Fruit fly (Drosophila melanogaster) whole organism, prepupa: Measurements from ENCODE around the gene PIG-H.
A peak's percentile ranks its signal among the peaks of the same experiment; 100 is the strongest.

Experiments
- CG10631 ChIP-seq: fragments of 200-800 bp; sonication (Bioruptor generic); optimal IDR thresholded peaks from 2 replicates; lab custom pipeline; 2016; ENCODE audit warnings: missing biosample characterization, missing genetic modification characterization
- CG10669 ChIP-seq: fragments of 200-800 bp; sonication (Bioruptor generic); optimal IDR thresholded peaks from 3 replicates; lab custom pipeline; 2018; ENCODE audit warnings: missing biosample characterization, mild to moderate bottlenecking, missing genetic modification characterization, moderate library complexity
- CG11294 ChIP-seq: fragments of 200-800 bp; sonication (Bioruptor generic); IDR thresholded peaks from 2 replicates; pipeline ENCODE4 v1.3.6; 2022; ENCODE audit warnings: missing biosample characterization, missing genetic modification characterization
- CG11902 ChIP-seq: fragments of 200-800 bp; sonication (Bioruptor generic); optimal IDR thresholded peaks from 3 replicates; lab custom pipeline; 2016; ENCODE audit warnings: missing biosample characterization, missing genetic modification characterization
- CG15336 ChIP-seq: fragments of 200-800 bp; sonication (Bioruptor generic); IDR thresholded peaks from 2 replicates; pipeline ENCODE4 v1.3.6; 2022; ENCODE audit warnings: missing biosample characterization, missing genetic modification characterization
- CG16779 ChIP-seq: fragments of 200-800 bp; sonication (Bioruptor generic); optimal IDR thresholded peaks from 3 replicates; lab custom pipeline; 2017; ENCODE audit warnings: missing biosample characterization, mild to moderate bottlenecking, missing genetic modification characterization
- CG3032 ChIP-seq: fragments of 200-800 bp; optimal IDR thresholded peaks from 2 replicates; lab custom pipeline; 2019; ENCODE audit warnings: missing biosample characterization, mild to moderate bottlenecking, missing genetic modification characterization, moderate library complexity
- CG31627 ChIP-seq: fragments of 200-800 bp; sonication (Bioruptor generic); optimal IDR thresholded peaks from 3 replicates; lab custom pipeline; 2016; ENCODE audit warnings: missing biosample characterization, missing genetic modification characterization
- CG32006 ChIP-seq: fragments of 200-800 bp; sonication (Bioruptor generic); optimal IDR thresholded peaks from 3 replicates; lab custom pipeline; 2017; ENCODE audit warnings: missing biosample characterization, mild to moderate bottlenecking, missing genetic modification characterization
- CG34406 ChIP-seq: fragments of 200-800 bp; sonication (Bioruptor generic); optimal IDR thresholded peaks from 3 replicates; lab custom pipeline; 2016; ENCODE audit warnings: missing biosample characterization, missing genetic modification characterization
- CG3919 ChIP-seq: fragments of 200-800 bp; sonication (Bioruptor generic); optimal IDR thresholded peaks from 3 replicates; lab custom pipeline; 2016; ENCODE audit warnings: missing biosample characterization, missing genetic modification characterization
- CG4318 ChIP-seq: fragments of 200-800 bp; sonication (Bioruptor generic); optimal IDR thresholded peaks from 3 replicates; lab custom pipeline; 2017; ENCODE audit warnings: missing biosample characterization, mild to moderate bottlenecking, missing genetic modification characterization
- CG6792 ChIP-seq: fragments of 200-800 bp; sonication (Bioruptor generic); optimal IDR thresholded peaks from 3 replicates; lab custom pipeline; 2016; ENCODE audit warnings: missing biosample characterization, missing genetic modification characterization
- CG6808 ChIP-seq: fragments of 200-800 bp; sonication (Bioruptor generic); optimal IDR thresholded peaks from 3 replicates; lab custom pipeline; 2017; ENCODE audit warnings: missing biosample characterization, missing genetic modification characterization, mild to moderate bottlenecking, moderate library complexity, missing genetic modification reagents
- CG6854 ChIP-seq: fragments of 200-800 bp; sonication (Bioruptor generic); optimal IDR thresholded peaks from 2 replicates; lab custom pipeline; 2017; ENCODE audit warnings: missing biosample characterization, mild to moderate bottlenecking, missing genetic modification characterization
- CG7368 ChIP-seq: fragments of 200-800 bp; sonication (Bioruptor generic); optimal IDR thresholded peaks from 3 replicates; lab custom pipeline; 2016; ENCODE audit warnings: missing biosample characterization, missing genetic modification characterization
- CG8632 ChIP-seq: fragments of 200-800 bp; sonication (Bioruptor generic); optimal IDR thresholded peaks from 3 replicates; lab custom pipeline; 2016; ENCODE audit warnings: missing biosample characterization, missing genetic modification characterization
- CG9139 ChIP-seq: fragments of 200-800 bp; sonication (Bioruptor generic); optimal IDR thresholded peaks from 3 replicates; lab custom pipeline; 2017; ENCODE audit warnings: missing biosample characterization, mild to moderate bottlenecking, missing genetic modification characterization
- Eip75B ChIP-seq: fragments of 200-800 bp; sonication (Bioruptor generic); optimal IDR thresholded peaks from 3 replicates; lab custom pipeline; 2016; ENCODE audit warnings: missing biosample characterization, missing genetic modification characterization
- Eip78C ChIP-seq: fragments of 200-800 bp; sonication (Bioruptor generic); peaks from one replicate; lab custom pipeline; 2016; ENCODE audit warnings: missing biosample characterization, missing genetic modification characterization
- Eip93F ChIP-seq: fragments of 200-800 bp; sonication (Bioruptor generic); optimal IDR thresholded peaks from 2 replicates; lab custom pipeline; 2016; ENCODE audit warnings: missing biosample characterization, mild to moderate bottlenecking, missing genetic modification characterization
- Ets21C ChIP-seq: fragments of 200-800 bp; sonication (Bioruptor generic); optimal IDR thresholded peaks from 3 replicates; lab custom pipeline; 2016; ENCODE audit warnings: missing biosample characterization, missing genetic modification characterization
- Ets96B ChIP-seq: fragments of 200-800 bp; optimal IDR thresholded peaks from 2 replicates; lab custom pipeline; 2019; ENCODE audit warnings: missing biosample characterization, mild to moderate bottlenecking, missing genetic modification characterization, moderate library complexity
- Gug ChIP-seq: fragments of 200-800 bp; sonication (Bioruptor generic); IDR thresholded peaks from 2 replicates; pipeline ENCODE4 v1.3.6; 2022; ENCODE audit warnings: missing biosample characterization, missing genetic modification characterization
- Hr38 ChIP-seq: sonication (Bioruptor generic); optimal IDR thresholded peaks from 2 replicates; lab custom pipeline; 2016; ENCODE audit warnings: missing biosample characterization, missing genetic modification characterization
- Hr39 ChIP-seq: fragments of 200-800 bp; sonication (Bioruptor generic); optimal IDR thresholded peaks from 2 replicates; lab custom pipeline; 2016; ENCODE audit warnings: missing biosample characterization, missing genetic modification characterization
- Hr4 ChIP-seq: fragments of 200-800 bp; sonication (Bioruptor generic); optimal IDR thresholded peaks from 3 replicates; lab custom pipeline; 2016; ENCODE audit warnings: missing biosample characterization, missing genetic modification characterization
- Lpt ChIP-seq: fragments of 200-800 bp; sonication (Bioruptor generic); optimal IDR thresholded peaks from 3 replicates; lab custom pipeline; 2016; ENCODE audit warnings: missing biosample characterization, missing genetic modification characterization
- OdsH ChIP-seq: fragments of 200-800 bp; sonication (Bioruptor generic); optimal IDR thresholded peaks from 3 replicates; lab custom pipeline; 2016; ENCODE audit warnings: missing biosample characterization, missing genetic modification characterization
- Smox ChIP-seq: fragments of 200-800 bp; sonication (Bioruptor generic); optimal IDR thresholded peaks from 3 replicates; lab custom pipeline; 2016; ENCODE audit warnings: missing biosample characterization, missing genetic modification characterization
- Sox102F ChIP-seq: fragments of 200-800 bp; sonication (Bioruptor generic); optimal IDR thresholded peaks from 2 replicates; lab custom pipeline; 2016; ENCODE audit warnings: missing biosample characterization, mild to moderate bottlenecking, missing genetic modification characterization
- Sox14 ChIP-seq: fragments of 200-800 bp; sonication (Bioruptor generic); optimal IDR thresholded peaks from 3 replicates; lab custom pipeline; 2016; ENCODE audit warnings: missing biosample characterization, missing genetic modification characterization
- achi ChIP-seq: fragments of 200-800 bp; sonication (Bioruptor generic); optimal IDR thresholded peaks from 3 replicates; lab custom pipeline; 2016; ENCODE audit warnings: missing biosample characterization, missing genetic modification characterization
- acj6 ChIP-seq: fragments of 200-800 bp; sonication (Bioruptor generic); optimal IDR thresholded peaks from 3 replicates; lab custom pipeline; 2016; ENCODE audit warnings: missing biosample characterization, missing genetic modification characterization
- cyc ChIP-seq: fragments of 200-800 bp; sonication (Bioruptor generic); optimal IDR thresholded peaks from 3 replicates; lab custom pipeline; 2016; ENCODE audit warnings: missing biosample characterization, missing genetic modification characterization
- dac ChIP-seq: fragments of 200-800 bp; sonication (Bioruptor generic); optimal IDR thresholded peaks from 2 replicates; lab custom pipeline; 2017; ENCODE audit warnings: missing biosample characterization, mild to moderate bottlenecking, missing genetic modification characterization
- eg ChIP-seq: fragments of 200-800 bp; sonication (Bioruptor generic); IDR thresholded peaks from 3 replicates; pipeline ENCODE4 v1.3.6; 2022; ENCODE audit warnings: missing biosample characterization, missing genetic modification characterization
- esn ChIP-seq: fragments of 200-800 bp; sonication (Bioruptor generic); optimal IDR thresholded peaks from 2 replicates; lab custom pipeline; 2016; ENCODE audit warnings: missing biosample characterization, mild to moderate bottlenecking, missing genetic modification characterization, moderate library complexity
- fd59A ChIP-seq: fragments of 200-800 bp; sonication (Bioruptor generic); optimal IDR thresholded peaks from 2 replicates; lab custom pipeline; 2017; ENCODE audit warnings: missing biosample characterization, mild to moderate bottlenecking, missing genetic modification characterization, missing genetic modification reagents
- fd85E ChIP-seq: fragments of 200-800 bp; sonication (Bioruptor generic); optimal IDR thresholded peaks from 3 replicates; lab custom pipeline; 2016; ENCODE audit warnings: missing biosample characterization, missing genetic modification characterization
- fkh ChIP-seq: fragments of 200-800 bp; sonication (Bioruptor generic); optimal IDR thresholded peaks from 3 replicates; lab custom pipeline; 2017; ENCODE audit warnings: missing biosample characterization, mild to moderate bottlenecking, missing genetic modification characterization, moderate library complexity
- lz ChIP-seq: fragments of 200-800 bp; sonication (Bioruptor generic); optimal IDR thresholded peaks from 3 replicates; lab custom pipeline; 2016; ENCODE audit warnings: missing biosample characterization, missing genetic modification characterization
- net ChIP-seq: fragments of 200-800 bp; sonication (Bioruptor generic); optimal IDR thresholded peaks from 3 replicates; lab custom pipeline; 2016; ENCODE audit warnings: missing biosample characterization, missing genetic modification characterization
- pdm3 ChIP-seq: fragments of 200-800 bp; sonication (Bioruptor generic); optimal IDR thresholded peaks from 3 replicates; lab custom pipeline; 2016; ENCODE audit warnings: missing biosample characterization, missing genetic modification characterization
- salr ChIP-seq, 2 experiments: fragments of 200-800 bp; sonication (Bioruptor generic); optimal IDR thresholded peaks; 3 replicates each; lab custom pipeline; 2016 to 2018; ENCODE audit warnings: missing biosample characterization in 2 of 2, missing genetic modification characterization in 2 of 2, mild to moderate bottlenecking in 1 of 2
- ss ChIP-seq, 2 experiments: fragments of 200-800 bp; sonication (Bioruptor generic); optimal IDR thresholded peaks; 2 replicates in 1 of 2; 3 replicates in 1 of 2; lab custom pipeline; 2017 to 2018; ENCODE audit warnings: mild to moderate bottlenecking in 2 of 2, missing biosample characterization in 2 of 2, missing genetic modification characterization in 2 of 2, moderate library complexity in 1 of 2
- svp ChIP-seq: fragments of 200-800 bp; sonication (Bioruptor generic); peaks from one replicate; lab custom pipeline; 2016; ENCODE audit warnings: missing biosample characterization, missing genetic modification characterization
- vri ChIP-seq: fragments of 200-800 bp; sonication (Bioruptor generic); optimal IDR thresholded peaks from 3 replicates; lab custom pipeline; 2016; ENCODE audit warnings: missing biosample characterization, mild to moderate bottlenecking, missing genetic modification characterization

PIG-H gene

dm6 chr3R:7966544-7967264 lies 32.9 kb upstream of the PIG-H start (continued):
- no peak for TF ChIP-seq dac
- no peak for TF ChIP-seq CG11294
- TF ChIP-seq fkh = no peak
- no peak for TF ChIP-seq Ets96B (tag; lab: Kevin White, UChicago)
- TF ChIP-seq Hr39 = no peak
- TF ChIP-seq Gug = no peak; the same call in 1 of the 2 replicates
- TF ChIP-seq CG6808 (GFP tag; lab: Kevin White, UChicago) = no peak
- peak; percentile 16 for TF ChIP-seq Lpt (GFP tag; lab: Kevin White, UChicago)
- no peak for TF ChIP-seq CG8632 (GFP tag; lab: Kevin White, UChicago)
- no peak for TF ChIP-seq CG9139 (GFP tag; lab: Kevin White, UChicago)
- TF ChIP-seq CG3919 = no peak
- no peak for TF ChIP-seq net (GFP tag; lab: Kevin White, UChicago)
- TF ChIP-seq acj6 = no peak
- TF ChIP-seq CG15336 (GFP tag; lab: Robert Waterston, UW) = peak; percentile 25
- peak; percentile 55; the same call in 2 of the 3 replicates for TF ChIP-seq eg (GFP tag; lab: Robert Waterston, UW)
- no peak for TF ChIP-seq CG34406 (GFP tag; lab: Kevin White, UChicago)
- no peak for TF ChIP-seq Eip93F (GFP tag; lab: Kevin White, UChicago)
- no peak for TF ChIP-seq Sox14 (GFP tag; lab: Kevin White, UChicago)
- TF ChIP-seq Eip78C (GFP tag; lab: Kevin White, UChicago) = peak; percentile 70
- no peak for TF ChIP-seq cyc (GFP tag; lab: Kevin White, UChicago)
- TF ChIP-seq CG10631 = no peak
- no peak for TF ChIP-seq CG10669
- TF ChIP-seq Smox (GFP tag; lab: Kevin White, UChicago) = no peak
- no peak for TF ChIP-seq CG6854 (GFP tag; lab: Kevin White, UChicago)
- TF ChIP-seq CG3032 (tag; lab: Kevin White, UChicago) = no peak
- no peak for TF ChIP-seq OdsH (GFP tag; lab: Kevin White, UChicago)
- TF ChIP-seq lz (GFP tag; lab: Kevin White, UChicago) = no peak
- no peak for TF ChIP-seq achi (GFP tag; lab: Kevin White, UChicago)
- TF ChIP-seq pdm3 (GFP tag; lab: Kevin White, UChicago) = no peak
- no peak for TF ChIP-seq CG6792 (GFP tag; lab: Kevin White, UChicago)
- TF ChIP-seq Ets21C = no peak
- no peak for TF ChIP-seq CG32006 (GFP tag; lab: Kevin White, UChicago)

- TF ChIP-seq salr (GFP tag; optimal IDR thresholded peaks at IDR 0.05; lab: Kevin White, UChicago) (peak in 1 of 2 experiments; percentile 72), lz (GFP tag; lab: Kevin White, UChicago) (peak; percentile 29), cyc (GFP tag; lab: Kevin White, UChicago) (peak; percentile 6), Ets21C (no peak), acj6 (peak; percentile 5), fd59A (GFP tag; lab: Kevin White, UChicago) (peak; percentile 30), OdsH (GFP tag; lab: Kevin White, UChicago) (peak; percentile 6), Sox14 (GFP tag; lab: Kevin White, UChicago) (no peak), fkh (no peak), esn (peak; percentile 49), Lpt (GFP tag; lab: Kevin White, UChicago) (no peak), ss (GFP tag; optimal IDR thresholded peaks at IDR 0.05; lab: Kevin White, UChicago) (no peak), Sox102F (GFP tag; lab: Kevin White, UChicago) (no peak), CG31627 (GFP tag; lab: Kevin White, UChicago) (peak; percentile 49), vri (GFP tag; lab: Kevin White, UChicago) (no peak), CG15336 (GFP tag; lab: Robert Waterston, UW) (no peak), svp (GFP tag; lab: Kevin White, UChicago) (no peak), CG8632 (GFP tag; lab: Kevin White, UChicago) (no peak), CG4318 (GFP tag; lab: Kevin White, UChicago) (peak; percentile 52), fd85E (GFP tag; lab: Kevin White, UChicago) (no peak), dac (no peak), CG10631 (peak; percentile 30), CG9139 (GFP tag; lab: Kevin White, UChicago) (no peak), CG16779 (no peak), CG11902 (GFP tag; lab: Kevin White, UChicago) (peak; percentile 16), Eip75B (GFP tag; lab: Kevin White, UChicago) (no peak), net (GFP tag; lab: Kevin White, UChicago) (no peak), Eip93F (GFP tag; lab: Kevin White, UChicago) (no peak), Smox (GFP tag; lab: Kevin White, UChicago) (peak; percentile 38), Hr4 (peak; percentile 38), Hr38 (GFP tag; lab: Kevin White, UChicago) (no peak), CG7368 (GFP tag; lab: Kevin White, UChicago) (no peak)
Measured at dm6 chr3R:7967347-7967746, 32.3 kb upstream of the PIG-H start, which contains the start of gene dsx. TSS of gene dsx (minus strand) at chr3R:7967408.
